Worm (Caenorhabditis elegans) whole organism, L4/young adult: ENCODE data around the gene nemt-1.
"Not testable (repeated sequence)": the region's sequence is repeated elsewhere in the genome, so short reads cannot be mapped to it uniquely, and the experiment has no call there.

Experiments used
- W03F9.2 ChIP-seq: fragments of 150-350 bp; optimal IDR thresholded peaks from 2 replicates; lab custom pipeline; 2014; ENCODE audit warnings: missing biosample characterization, missing genetic modification characterization
- dao-5 ChIP-seq: sonication (generic microtip); optimal IDR thresholded peaks from 2 replicates; lab custom pipeline; 2016; ENCODE audit warnings: missing genotype, missing genetic modification characterization, moderate library complexity, missing compliant biosample characterization
- him-1 ChIP-seq: sonication (generic microtip); optimal IDR thresholded peaks from 2 replicates; lab custom pipeline; 2016; ENCODE audit warnings: missing genotype, missing genetic modification reagents, missing genetic modification characterization, missing compliant biosample characterization

ce11 chrIV:9286305-9286704 lies 32.9 kb downstream of the nemt-1 start, which contains the start of gene nhr-267:
- TF ChIP-seq W03F9.2 (tag; lab: Kevin White, UChicago); dao-5 (tag; lab: Kevin White, UChicago); him-1: not testable (repeated sequence)
